Worm (Caenorhabditis elegans): ENCODE measurements around the gene F08G12.1.

- TF ChIP-seq elt-3 (tag; optimal IDR thresholded peaks at IDR 0.05) (no peak), lin-15B (tag; optimal IDR thresholded peaks at IDR 0.05) (no peak), ama-1 (optimal IDR thresholded peaks at IDR 0.05) (no peak), jun-1 (tag; optimal IDR thresholded peaks at IDR 0.05) (no peak), fos-1 (tag; optimal IDR thresholded peaks at IDR 0.05) (no peak), ztf-11 (tag; optimal IDR thresholded peaks at IDR 0.05) (no peak), unc-30 (tag; optimal IDR thresholded peaks at IDR 0.05) (no peak), ceh-82 (tag; optimal IDR thresholded peaks at IDR 0.05) (no peak), pag-3 (tag; optimal IDR thresholded peaks at IDR 0.05; ENCODE audit: borderline replicate concordance, insufficient read depth) (no peak), nhr-77 (tag; optimal IDR thresholded peaks at IDR 0.05) (no peak), egl-27 (tag; optimal IDR thresholded peaks at IDR 0.05) (no peak)
Observed at ce11 chrX:11296683-11297365, 8.8 kb downstream of the F08G12.1 start, which contains the start of gene inx-2.

Measured in whole organism, L1 larva.